Fruit fly (Drosophila melanogaster) whole organism, embryonic: Measurements from ENCODE around the gene usp.
A peak's percentile ranks its signal among the peaks of the same experiment; 100 is the strongest.

Experiments used
- Abd-B ChIP-seq: fragments of 200-800 bp; sonication (Bioruptor generic); optimal IDR thresholded peaks from 2 replicates; lab custom pipeline; 2018; ENCODE audit warnings: missing biosample characterization, mild to moderate bottlenecking, missing genetic modification characterization, moderate library complexity
- CG1024 ChIP-seq: fragments of 200-800 bp; sonication (Bioruptor generic); IDR thresholded peaks from 2 replicates; pipeline ENCODE4 v1.3.6; 2022; ENCODE audit warnings: missing biosample characterization, missing genetic modification characterization
- CG12391 ChIP-seq: fragments of 200-800 bp; sonication (Bioruptor generic); optimal IDR thresholded peaks from 3 replicates; lab custom pipeline; 2018; ENCODE audit warnings: missing biosample characterization, mild to moderate bottlenecking, missing genetic modification characterization, moderate library complexity
- CG13296 ChIP-seq: fragments of 200-800 bp; sonication (Bioruptor generic); optimal IDR thresholded peaks from 3 replicates; lab custom pipeline; 2018; ENCODE audit warnings: missing biosample characterization, mild to moderate bottlenecking, missing genetic modification characterization
- CG13424 ChIP-seq: fragments of 200-800 bp; sonication (Bioruptor generic); optimal IDR thresholded peaks from 2 replicates; lab custom pipeline; 2019; ENCODE audit warnings: missing biosample characterization, mild to moderate bottlenecking, missing genetic modification characterization, moderate library complexity
- CG14050 ChIP-seq: fragments of 200-800 bp; sonication (Bioruptor generic); IDR thresholded peaks from 3 replicates; pipeline ENCODE4 v1.3.6; 2022; ENCODE audit warnings: missing biosample characterization, missing genetic modification characterization
- CG15269 ChIP-seq: fragments of 200-800 bp; sonication (Bioruptor generic); optimal IDR thresholded peaks from 2 replicates; lab custom pipeline; 2018; ENCODE audit warnings: missing biosample characterization, mild to moderate bottlenecking, missing genetic modification characterization, moderate library complexity
- CG17385 ChIP-seq: fragments of 200-800 bp; sonication (Bioruptor generic); optimal IDR thresholded peaks from 3 replicates; lab custom pipeline; 2018; ENCODE audit warnings: missing biosample characterization, mild to moderate bottlenecking, missing genetic modification characterization
- CG17802 ChIP-seq: fragments of 200-800 bp; sonication (Bioruptor generic); optimal IDR thresholded peaks from 2 replicates; lab custom pipeline; 2018; ENCODE audit warnings: missing biosample characterization, mild to moderate bottlenecking, missing genetic modification characterization, moderate library complexity
- CG2202 ChIP-seq: fragments of 200-800 bp; sonication (Bioruptor generic); optimal IDR thresholded peaks from 2 replicates; lab custom pipeline; 2018; ENCODE audit warnings: missing biosample characterization, mild to moderate bottlenecking, missing genetic modification characterization
- CG30020 ChIP-seq: fragments of 200-800 bp; optimal IDR thresholded peaks from 2 replicates; lab custom pipeline; 2019; ENCODE audit warnings: missing biosample characterization, mild to moderate bottlenecking, missing genetic modification characterization, moderate library complexity
- CG31388 ChIP-seq: fragments of 200-800 bp; sonication (Bioruptor generic); optimal IDR thresholded peaks from 2 replicates; lab custom pipeline; 2016; ENCODE audit warnings: missing biosample characterization, missing genetic modification characterization
- CG4707 ChIP-seq: fragments of 200-800 bp; sonication (Bioruptor generic); optimal IDR thresholded peaks from 2 replicates; lab custom pipeline; 2018; ENCODE audit warnings: missing biosample characterization, mild to moderate bottlenecking, missing genetic modification characterization, moderate library complexity
- CG4820 ChIP-seq: fragments of 200-800 bp; sonication (Bioruptor generic); optimal IDR thresholded peaks from 3 replicates; lab custom pipeline; 2016; ENCODE audit warnings: missing biosample characterization, missing genetic modification characterization
- CG6689 ChIP-seq: fragments of 200-800 bp; sonication (Bioruptor generic); IDR thresholded peaks from 2 replicates; pipeline ENCODE4 v1.3.6; 2022; ENCODE audit warnings: missing biosample characterization, missing genetic modification characterization
- CG8089 ChIP-seq: fragments of 200-800 bp; sonication (Bioruptor generic); optimal IDR thresholded peaks from 3 replicates; lab custom pipeline; 2016; ENCODE audit warnings: missing biosample characterization, missing genetic modification characterization
- CG8290 ChIP-seq, 3 experiments: fragments of 200-800 bp; sonication (Bioruptor generic); optimal IDR thresholded peaks; 2 replicates each; lab custom pipeline; 2016 to 2019; ENCODE audit warnings: missing biosample characterization in 3 of 3, missing genetic modification characterization in 3 of 3, mild to moderate bottlenecking in 2 of 3, moderate library complexity in 1 of 3
- Dek ChIP-seq: fragments of 200-800 bp; sonication (Bioruptor generic); optimal IDR thresholded peaks from 3 replicates; lab custom pipeline; 2019; ENCODE audit warnings: missing biosample characterization, mild to moderate bottlenecking, missing genetic modification characterization, moderate library complexity
- Dfd ChIP-seq, 2 experiments: fragments of >200 bp; optimal IDR thresholded peaks; 2 replicates each; lab custom pipeline; 2017; ENCODE audit warnings: missing biosample characterization in 2 of 2, missing genetic modification characterization in 2 of 2
- Dip3 ChIP-seq: fragments of 200-800 bp; sonication (Bioruptor generic); optimal IDR thresholded peaks from 3 replicates; lab custom pipeline; 2016; ENCODE audit warnings: missing biosample characterization, missing genetic modification characterization
- Doc3 ChIP-seq: fragments of 200-800 bp; sonication (Bioruptor generic); IDR thresholded peaks from 3 replicates; pipeline ENCODE4 v1.3.6; 2022; ENCODE audit warnings: missing biosample characterization, missing genetic modification characterization; ENCODE audit not compliant: partially characterized antibody
- Drgx ChIP-seq: fragments of 200-800 bp; sonication (Bioruptor generic); IDR thresholded peaks from 2 replicates; pipeline ENCODE4 v1.3.6; 2022; ENCODE audit warnings: missing biosample characterization, missing genetic modification characterization
- Eip74EF ChIP-seq, 2 experiments: fragments of 200-800 bp in 1 of 2; fragments of >200 bp in 1 of 2; sonication (Bioruptor generic) in 1 of 2; optimal IDR thresholded peaks; 2 replicates each; lab custom pipeline; 2017 to 2019; ENCODE audit warnings: missing biosample characterization in 2 of 2, missing genetic modification characterization in 2 of 2, mild to moderate bottlenecking in 1 of 2, moderate library complexity in 1 of 2
- GATAe ChIP-seq: fragments of 200-800 bp; sonication (Bioruptor generic); conservative IDR thresholded peaks from 2 replicates; pipeline ENCODE4 v1.3.6; 2022; ENCODE audit warnings: missing biosample characterization, missing genetic modification characterization
- Hand ChIP-seq: fragments of 200-800 bp; sonication (Bioruptor generic); optimal IDR thresholded peaks from 2 replicates; lab custom pipeline; 2017; ENCODE audit warnings: mild to moderate bottlenecking, missing biosample characterization, missing genetic modification reagents, missing genetic modification characterization
- Mad ChIP-seq: fragments of 200-800 bp; sonication (Bioruptor generic); optimal IDR thresholded peaks from 2 replicates; lab custom pipeline; 2016; ENCODE audit warnings: missing biosample characterization, missing genetic modification characterization
- NC2α ChIP-seq: fragments of 200-800 bp; sonication (Bioruptor generic); optimal IDR thresholded peaks from 2 replicates; lab custom pipeline; 2016; ENCODE audit warnings: missing biosample characterization, missing genetic modification characterization
- Oaz ChIP-seq: fragments of 200-800 bp; sonication (Bioruptor generic); IDR thresholded peaks from 2 replicates; pipeline ENCODE4 v1.3.6; 2022; ENCODE audit warnings: missing biosample characterization, missing genetic modification characterization
- Oli ChIP-seq: fragments of 200-800 bp; sonication (Bioruptor generic); optimal IDR thresholded peaks from 2 replicates; lab custom pipeline; 2018; ENCODE audit warnings: missing biosample characterization, mild to moderate bottlenecking, missing genetic modification characterization, moderate library complexity
- Side ChIP-seq: fragments of 200-800 bp; sonication (Bioruptor generic); optimal IDR thresholded peaks from 2 replicates; lab custom pipeline; 2016; ENCODE audit warnings: missing biosample characterization, missing genetic modification characterization
- Six4 ChIP-seq: fragments of 200-800 bp; sonication (Bioruptor generic); optimal IDR thresholded peaks from 2 replicates; lab custom pipeline; 2016; ENCODE audit warnings: missing biosample characterization, missing genetic modification characterization
- Sry-δ ChIP-seq: fragments of 200-800 bp; sonication (Bioruptor generic); optimal IDR thresholded peaks from 2 replicates; lab custom pipeline; 2016; ENCODE audit warnings: missing biosample characterization, missing genetic modification characterization
- ab ChIP-seq: fragments of 200-800 bp; sonication (Bioruptor generic); optimal IDR thresholded peaks from 2 replicates; lab custom pipeline; 2016; ENCODE audit warnings: missing biosample characterization, missing genetic modification characterization
- bab2 ChIP-seq: fragments of 200-800 bp; sonication (Bioruptor generic); optimal IDR thresholded peaks from 2 replicates; lab custom pipeline; 2016; ENCODE audit warnings: missing biosample characterization, missing genetic modification characterization
- br ChIP-seq: fragments of >200 bp; optimal IDR thresholded peaks from 2 replicates; lab custom pipeline; 2017
- btn ChIP-seq: fragments of 200-800 bp; sonication (Bioruptor generic); optimal IDR thresholded peaks from 2 replicates; lab custom pipeline; 2016; ENCODE audit warnings: missing biosample characterization, missing genetic modification characterization
- cg ChIP-seq: fragments of 200-800 bp; sonication (Bioruptor generic); optimal IDR thresholded peaks from 3 replicates; lab custom pipeline; 2019; ENCODE audit warnings: missing biosample characterization, mild to moderate bottlenecking, missing genetic modification characterization, moderate library complexity
- chn ChIP-seq: fragments of 200-800 bp; sonication (Bioruptor generic); optimal IDR thresholded peaks from 2 replicates; lab custom pipeline; 2016; ENCODE audit warnings: missing biosample characterization, missing genetic modification characterization
- fu2 ChIP-seq: fragments of 200-800 bp; sonication (Bioruptor generic); optimal IDR thresholded peaks from 2 replicates; lab custom pipeline; 2016; ENCODE audit warnings: missing biosample characterization, missing genetic modification characterization
- gcm2 ChIP-seq: fragments of 200-800 bp; sonication (Bioruptor generic); optimal IDR thresholded peaks from 2 replicates; lab custom pipeline; 2016; ENCODE audit warnings: missing biosample characterization, missing genetic modification characterization
- lilli ChIP-seq: fragments of 200-800 bp; sonication (Bioruptor generic); optimal IDR thresholded peaks from 3 replicates; lab custom pipeline; 2016; ENCODE audit warnings: missing biosample characterization, missing genetic modification characterization
- mam ChIP-seq: fragments of 200-800 bp; sonication (Bioruptor generic); optimal IDR thresholded peaks from 3 replicates; lab custom pipeline; 2016; ENCODE audit warnings: missing biosample characterization, missing genetic modification characterization
- mld ChIP-seq: fragments of 200-800 bp; sonication (Bioruptor generic); IDR thresholded peaks from 3 replicates; pipeline ENCODE4 v1.3.6; 2022; ENCODE audit warnings: missing biosample characterization, missing genetic modification characterization; ENCODE audit not compliant: partially characterized antibody
- pan ChIP-seq, 4 experiments: fragments of >200 bp in 3 of 4; fragments of 200-800 bp in 1 of 4; sonication (Bioruptor generic) in 1 of 4; optimal IDR thresholded peaks in 3 of 4; IDR thresholded peaks in 1 of 4; 2 replicates each; pipeline versions ENCODE4 v1.3.6 to Lab custom; 2017 to 2022; ENCODE audit warnings: missing biosample characterization in 2 of 4, missing genetic modification characterization in 2 of 4, mixed read lengths in 1 of 4
- pfk ChIP-seq: fragments of 200-800 bp; sonication (Bioruptor generic); optimal IDR thresholded peaks from 2 replicates; lab custom pipeline; 2018; ENCODE audit warnings: missing biosample characterization, mild to moderate bottlenecking, missing genetic modification characterization, moderate library complexity
- sens-2 ChIP-seq: fragments of 200-800 bp; sonication (Bioruptor generic); IDR thresholded peaks from 2 replicates; pipeline ENCODE4 v1.3.6; 2022; ENCODE audit warnings: missing biosample characterization, missing genetic modification characterization
- sob ChIP-seq: fragments of 200-800 bp; sonication (Bioruptor generic); IDR thresholded peaks from 2 replicates; pipeline ENCODE4 v1.3.6; 2022; ENCODE audit warnings: missing biosample characterization, missing genetic modification characterization
- sug ChIP-seq: fragments of 200-800 bp; optimal IDR thresholded peaks from 2 replicates; lab custom pipeline; 2019; ENCODE audit warnings: missing biosample characterization, mild to moderate bottlenecking, missing genetic modification characterization, moderate library complexity
- z ChIP-seq: fragments of 200-800 bp; sonication (Bioruptor generic); IDR thresholded peaks from 3 replicates; pipeline ENCODE4 v1.3.6; 2022; ENCODE audit warnings: missing biosample characterization, missing genetic modification characterization
- zen ChIP-seq: fragments of 200-800 bp; sonication (Bioruptor generic); optimal IDR thresholded peaks from 3 replicates; lab custom pipeline; 2018; ENCODE audit warnings: missing biosample characterization, mild to moderate bottlenecking, missing genetic modification characterization, moderate library complexity

Gene usp

DNA sequence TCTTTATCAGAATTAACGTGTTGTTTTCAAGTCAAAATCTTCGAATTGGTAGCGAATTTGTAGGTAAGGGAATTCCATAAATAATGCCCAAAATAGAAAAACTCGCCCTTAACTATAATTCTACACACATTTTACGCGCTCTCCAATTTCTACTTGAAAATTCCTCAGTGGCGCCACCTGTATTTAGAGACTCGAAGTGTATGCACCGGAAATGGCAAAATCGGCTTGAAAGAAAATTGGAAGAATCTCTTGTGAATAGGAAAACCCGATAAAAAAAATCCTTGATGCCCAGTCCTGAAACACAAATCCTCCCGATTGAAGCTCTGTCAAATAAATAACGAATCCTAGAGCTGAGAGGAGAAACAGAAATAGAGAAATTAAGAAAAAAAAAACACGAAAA is 36.3 kb downstream of the usp start (continued):
- no peak for TF ChIP-seq Dfd (GFP tag; optimal IDR thresholded peaks at IDR 0.05; lab: Kevin White, UChicago)
- TF ChIP-seq lilli, result peak; percentile 24
- peak; percentile 5 for TF ChIP-seq CG30020 (tag; lab: Kevin White, UChicago)
- peak; percentile 51 for TF ChIP-seq sob (GFP tag; lab: Robert Waterston, UW)
- no peak for TF ChIP-seq pan (optimal IDR thresholded peaks at IDR 0.05; lab: Kevin White, UChicago)
- peak in 1 of 2 experiments; percentile 79 for TF ChIP-seq pan (GFP tag; optimal IDR thresholded peaks at IDR 0.05 in 1 of 2, IDR thresholded peaks at IDR 0.05 in 1 of 2)
- peak; percentile 74 for TF ChIP-seq CG8089 (GFP tag; lab: Kevin White, UChicago)
- TF ChIP-seq CG1024 (GFP tag; lab: Robert Waterston, UW), result 0 out of 2 replicates have a peak, but pooled peaks have one; percentile 26
- peak; percentile 85 for TF ChIP-seq CG4707
- TF ChIP-seq NC2α (GFP tag; lab: Kevin White, UChicago), result peak; percentile 54
- TF ChIP-seq GATAe (GFP tag; lab: Robert Waterston, UW), result no peak
- no peak for TF ChIP-seq CG31388 (GFP tag; lab: Kevin White, UChicago)
- no peak for TF ChIP-seq z
- peak in 1 of 2 experiments; percentile 64 for TF ChIP-seq Eip74EF (GFP tag; optimal IDR thresholded peaks at IDR 0.05; lab: Kevin White, UChicago)
- TF ChIP-seq Six4 (GFP tag; lab: Kevin White, UChicago), result peak; percentile 51
- TF ChIP-seq CG17802, result peak; percentile 53
- peak; percentile 31 for TF ChIP-seq CG4820 (GFP tag; lab: Kevin White, UChicago)
- TF ChIP-seq Abd-B (GFP tag; lab: Kevin White, UChicago), result no peak
- TF ChIP-seq btn (GFP tag; lab: Kevin White, UChicago), result peak; percentile 63
- peak; percentile 83 for TF ChIP-seq CG8290 (GFP tag; optimal IDR thresholded peaks at IDR 0.05; lab: Kevin White, UChicago)
- peak in 1 of 2 experiments; percentile 72 for TF ChIP-seq CG8290 (tag; optimal IDR thresholded peaks at IDR 0.05; lab: Kevin White, UChicago)
- peak; percentile 58 for TF ChIP-seq CG12391 (tag; lab: Kevin White, UChicago)
- TF ChIP-seq Doc3 (GFP tag; lab: Robert Waterston, UW), result no peak
- peak; percentile 6 for TF ChIP-seq Dek
- peak; percentile 29 for TF ChIP-seq Sry-δ (GFP tag; lab: Kevin White, UChicago)
- peak; percentile 50 for TF ChIP-seq CG2202
- no peak for TF ChIP-seq gcm2 (GFP tag; lab: Kevin White, UChicago)
- TF ChIP-seq mld, result no peak
- peak; percentile 77 for TF ChIP-seq CG17385 (GFP tag; lab: Kevin White, UChicago)
- peak; percentile 82 for TF ChIP-seq CG13296 (GFP tag; lab: Kevin White, UChicago)
- TF ChIP-seq chn (GFP tag; lab: Kevin White, UChicago), result peak; percentile 41
- no peak for TF ChIP-seq sens-2
- peak; percentile 30 for TF ChIP-seq bab2 (GFP tag; lab: Kevin White, UChicago)
- TF ChIP-seq zen (tag; lab: Kevin White, UChicago), result peak; percentile 49
- TF ChIP-seq fu2 (GFP tag; lab: Kevin White, UChicago), result peak; percentile 20
- no peak for TF ChIP-seq ab (GFP tag; lab: Kevin White, UChicago)
- peak; percentile 46 for TF ChIP-seq Oli (tag; lab: Kevin White, UChicago)
- no peak for TF ChIP-seq cg (GFP tag; lab: Kevin White, UChicago)
- TF ChIP-seq Mad (GFP tag; lab: Kevin White, UChicago), result peak; percentile 45
- peak; percentile 68 for TF ChIP-seq CG15269 (tag; lab: Kevin White, UChicago)
- TF ChIP-seq Hand, result no peak
- peak; percentile 72 for TF ChIP-seq Side (GFP tag; lab: Kevin White, UChicago)
- TF ChIP-seq CG6689 (GFP tag; lab: Robert Waterston, UW), result peak; percentile 12; the same call in 1 of the 2 replicates
- peak; percentile 33 for TF ChIP-seq Dip3
- TF ChIP-seq pfk, result peak; percentile 53
- TF ChIP-seq CG14050 (GFP tag; lab: Robert Waterston, UW), result peak; percentile 28; the same call in 1 of the 3 replicates
- peak; percentile 42 for TF ChIP-seq CG13424 (tag; lab: Kevin White, UChicago)
- TF ChIP-seq sug, result peak; percentile 53
- no peak for TF ChIP-seq mam
- TF ChIP-seq br (lab: Kevin White, UChicago), result no peak
- TF ChIP-seq Oaz (GFP tag; lab: Robert Waterston, UW), result 0 out of 2 replicates have a peak, but pooled peaks have one; percentile 25
- TF ChIP-seq Drgx, result 0 out of 2 replicates have a peak, but pooled peaks have one; percentile 18
